Worm (Caenorhabditis elegans) whole organism, young adult: ENCODE data around the gene gfat-2.

Experiments used
- D2030.7 ChIP-seq: fragments of 200-800 bp; sonication (Bioruptor generic); IDR thresholded peaks from 2 replicates; pipeline ENCODE4 v1.3.6; 2022; ENCODE audit warnings: missing genetic modification reagents, missing genetic modification characterization, missing compliant biosample characterization
- F22D6.2 ChIP-seq: sonication (generic microtip); optimal IDR thresholded peaks from 2 replicates; lab custom pipeline; 2016; ENCODE audit warnings: mild to moderate bottlenecking, missing genetic modification characterization, missing compliant biosample characterization
- F33H1.4 ChIP-seq: fragments of 200-800 bp; sonication (Bioruptor generic); IDR thresholded peaks from 2 replicates; pipeline ENCODE4 v1.3.6; 2022; ENCODE audit warnings: missing genetic modification reagents, missing genetic modification characterization, missing compliant biosample characterization
- ama-1 ChIP-seq, 3 experiments: fragments of 150-350 bp in 1 of 3; sonication (generic microtip) in 2 of 3; optimal IDR thresholded peaks; 2 replicates each; lab custom pipeline; 2014 to 2018; ENCODE audit warnings: missing biosample characterization in 2 of 3, missing genetic modification characterization in 2 of 3, missing genetic modification reagents in 2 of 3
- chd-7 ChIP-seq: sonication (generic microtip); optimal IDR thresholded peaks from 2 replicates; lab custom pipeline; 2016; ENCODE audit warnings: mild to moderate bottlenecking, missing genetic modification characterization, moderate library complexity, missing compliant biosample characterization
- efl-1 ChIP-seq: fragments of 150-350 bp; optimal IDR thresholded peaks from 2 replicates; lab custom pipeline; 2014; ENCODE audit warnings: missing biosample characterization, missing genetic modification reagents, missing genetic modification characterization
- lin-35 ChIP-seq, 3 experiments: fragments of 150-350 bp in 2 of 3; sonication (generic microtip) in 1 of 3; optimal IDR thresholded peaks; 2 replicates each; lab custom pipeline; 2014 to 2018; ENCODE audit warnings: missing biosample characterization in 3 of 3, missing genetic modification characterization in 3 of 3, missing genetic modification reagents in 3 of 3
- madf-3 ChIP-seq: fragments of 200-800 bp; sonication (Bioruptor generic); IDR thresholded peaks from 2 replicates; pipeline ENCODE4 v1.3.6; 2022; ENCODE audit warnings: missing genetic modification reagents, missing genetic modification characterization, missing compliant biosample characterization
- pha-4 ChIP-seq: fragments of 150-350 bp; sonication (generic microtip); optimal IDR thresholded peaks from 2 replicates; lab custom pipeline; 2014; ENCODE audit warnings: missing biosample characterization, missing genetic modification reagents, missing genetic modification characterization
- sea-2 ChIP-seq: fragments of 200-800 bp; sonication (Bioruptor generic); IDR thresholded peaks from 2 replicates; pipeline ENCODE4 v1.3.6; 2022; ENCODE audit warnings: missing genetic modification characterization, missing compliant biosample characterization
- snpc-4 ChIP-seq, 5 experiments: fragments of 150-350 bp in 1 of 5; sonication (generic microtip) in 4 of 5; optimal IDR thresholded peaks; 2 replicates each; lab custom pipeline; 2014 to 2018; ENCODE audit warnings: missing genetic modification characterization in 5 of 5, missing biosample characterization in 3 of 5, antibody characterized with exemption in 2 of 5, mild to moderate bottlenecking in 2 of 5, missing compliant biosample characterization in 2 of 5, missing genotype in 2 of 5, moderate library complexity in 2 of 5, missing genetic modification reagents in 1 of 5

DNA sequence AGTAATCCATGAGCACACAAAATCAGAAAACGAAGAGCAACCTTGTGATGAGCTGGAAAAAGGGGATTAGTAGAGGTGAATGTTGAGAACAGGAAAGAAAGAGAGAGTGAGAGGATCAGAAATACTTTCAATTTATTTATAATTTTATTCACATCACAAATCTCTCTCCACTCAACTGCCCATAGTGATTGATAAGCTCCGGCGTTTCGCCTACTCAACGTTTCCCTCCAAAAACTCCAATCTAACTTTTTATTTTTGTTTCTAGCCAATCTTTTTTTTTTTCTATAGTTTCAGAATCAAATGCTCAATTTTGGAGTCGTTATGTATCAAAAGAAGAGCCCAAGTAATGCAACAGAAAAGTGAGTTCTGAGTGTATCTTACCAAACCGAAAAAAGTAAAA is 15.4 kb downstream of the gfat-2 start, which contains the start of gene kin-4:
- TF ChIP-seq snpc-4 (GFP tag; optimal IDR thresholded peaks at IDR 0.05; lab: Kevin White, UChicago) (no peak), snpc-4 (tag; optimal IDR thresholded peaks at IDR 0.05; lab: Kevin White, UChicago) (no peak), lin-35 (GFP tag; optimal IDR thresholded peaks at IDR 0.05; lab: Kevin White, UChicago) (no peak), pha-4 (no peak), sea-2 (GFP tag; lab: Robert Waterston, UW) (no peak), D2030.7 (GFP tag; lab: Robert Waterston, UW) (no peak), efl-1 (GFP tag; lab: Kevin White, UChicago) (no peak), madf-3 (GFP tag; lab: Robert Waterston, UW) (no peak), F22D6.2 (tag; lab: Kevin White, UChicago) (no peak), chd-7 (no peak), ama-1 (optimal IDR thresholded peaks at IDR 0.05; lab: Kevin White, UChicago) (no peak), ama-1 (GFP tag; optimal IDR thresholded peaks at IDR 0.05; lab: Kevin White, UChicago) (no peak), F33H1.4 (GFP tag; lab: Robert Waterston, UW) (no peak)
